Worm (Caenorhabditis elegans) whole organism, L2 larva: ENCODE measurements around the gene C13F10.5.

Experiments used
- C34F6.9 ChIP-seq: fragments of 150-350 bp; optimal IDR thresholded peaks from 2 replicates; lab custom pipeline; 2014; ENCODE audit warnings: missing biosample characterization, missing genetic modification characterization
- F13H6.1 ChIP-seq: sonication (generic microtip); optimal IDR thresholded peaks from 2 replicates; lab custom pipeline; 2016; ENCODE audit warnings: missing genetic modification characterization, missing compliant biosample characterization
- alr-1 ChIP-seq: fragments of 150-350 bp; optimal IDR thresholded peaks from 2 replicates; lab custom pipeline; 2014; ENCODE audit warnings: missing biosample characterization, missing genetic modification characterization
- aly-2 ChIP-seq: fragments of 150-350 bp; optimal IDR thresholded peaks from 2 replicates; lab custom pipeline; 2014; ENCODE audit warnings: missing biosample characterization, missing genetic modification characterization
- blmp-1 ChIP-seq: sonication (generic microtip); optimal IDR thresholded peaks from 2 replicates; lab custom pipeline; 2017; ENCODE audit warnings: missing genetic modification characterization, mild to moderate bottlenecking, missing compliant biosample characterization, antibody characterized with exemption, moderate library complexity; ENCODE audit not compliant: insufficient read depth
- elt-3 ChIP-seq: sonication (generic microtip); optimal IDR thresholded peaks from 2 replicates; lab custom pipeline; 2017; ENCODE audit warnings: missing biosample characterization, missing genetic modification characterization
- fos-1 ChIP-seq: fragments of 150-350 bp; optimal IDR thresholded peaks from 2 replicates; lab custom pipeline; 2014; ENCODE audit warnings: missing biosample characterization, missing genetic modification characterization
- gmeb-1 ChIP-seq: fragments of 150-350 bp; optimal IDR thresholded peaks from 2 replicates; lab custom pipeline; 2014; ENCODE audit warnings: missing biosample characterization, missing genetic modification characterization
- lsy-2 ChIP-seq, 2 experiments: fragments of 150-350 bp in 1 of 2; sonication (generic microtip) in 1 of 2; optimal IDR thresholded peaks; 2 replicates each; lab custom pipeline; 2014 to 2017; ENCODE audit warnings: missing biosample characterization in 2 of 2, missing genetic modification characterization in 2 of 2
- mab-5 ChIP-seq: fragments of 150-350 bp; optimal IDR thresholded peaks from 2 replicates; lab custom pipeline; 2014; ENCODE audit warnings: missing biosample characterization, missing genetic modification characterization
- mbf-1 ChIP-seq: sonication (generic microtip); optimal IDR thresholded peaks from 2 replicates; lab custom pipeline; 2017; ENCODE audit warnings: missing biosample characterization, missing genetic modification characterization
- nhr-10 ChIP-seq: sonication (generic microtip); optimal IDR thresholded peaks from 2 replicates; lab custom pipeline; 2017; ENCODE audit warnings: missing biosample characterization, missing genetic modification characterization
- nhr-11 ChIP-seq: fragments of 150-350 bp; optimal IDR thresholded peaks from 2 replicates; lab custom pipeline; 2014; ENCODE audit warnings: missing biosample characterization, missing genetic modification characterization
- nhr-12 ChIP-seq: fragments of 150-350 bp; optimal IDR thresholded peaks from 2 replicates; lab custom pipeline; 2014; ENCODE audit warnings: missing biosample characterization, missing genetic modification characterization
- nhr-25 ChIP-seq: fragments of 150-350 bp; sonication (generic microtip); optimal IDR thresholded peaks from 3 replicates; lab custom pipeline; 2014; ENCODE audit warnings: missing biosample characterization, missing genetic modification characterization
- nhr-77 ChIP-seq: fragments of 150-350 bp; optimal IDR thresholded peaks from 2 replicates; lab custom pipeline; 2014; ENCODE audit warnings: missing biosample characterization, missing genetic modification characterization
- peb-1 ChIP-seq: fragments of 150-350 bp; optimal IDR thresholded peaks from 2 replicates; lab custom pipeline; 2014; ENCODE audit warnings: missing biosample characterization, missing genetic modification characterization
- skn-1 ChIP-seq: sonication (generic microtip); optimal IDR thresholded peaks from 2 replicates; lab custom pipeline; 2017; ENCODE audit warnings: missing biosample characterization, missing genetic modification characterization
- sma-3 ChIP-seq: sonication (generic microtip); optimal IDR thresholded peaks from 2 replicates; lab custom pipeline; 2016; ENCODE audit warnings: missing genetic modification reagents, missing genetic modification characterization, missing compliant biosample characterization
- sma-9 ChIP-seq, 2 experiments: fragments of 150-350 bp in 1 of 2; sonication (generic microtip) in 1 of 2; optimal IDR thresholded peaks; 2 replicates each; lab custom pipeline; 2014 to 2016; ENCODE audit warnings: missing genetic modification characterization in 2 of 2, mild to moderate bottlenecking in 1 of 2, missing biosample characterization in 1 of 2, missing compliant biosample characterization in 1 of 2, missing genetic modification reagents in 1 of 2, moderate library complexity in 1 of 2
- snpc-4 ChIP-seq: fragments of 150-350 bp; optimal IDR thresholded peaks from 2 replicates; lab custom pipeline; 2014; ENCODE audit warnings: missing biosample characterization, missing genetic modification characterization
- unc-55 ChIP-seq: fragments of 150-350 bp; sonication (generic microtip); optimal IDR thresholded peaks from 3 replicates; lab custom pipeline; 2014; ENCODE audit warnings: missing biosample characterization, missing genetic modification reagents, missing genetic modification characterization
- ztf-1 ChIP-seq: fragments of 200-800 bp; sonication (Bioruptor generic); conservative IDR thresholded peaks from 2 replicates; pipeline ENCODE4 v1.3.6; 2022; ENCODE audit warnings: missing genetic modification characterization, missing compliant biosample characterization
- ztf-11 ChIP-seq: sonication (generic microtip); optimal IDR thresholded peaks from 2 replicates; lab custom pipeline; 2017; ENCODE audit warnings: missing biosample characterization, missing genetic modification characterization

Gene C13F10.5

DNA sequence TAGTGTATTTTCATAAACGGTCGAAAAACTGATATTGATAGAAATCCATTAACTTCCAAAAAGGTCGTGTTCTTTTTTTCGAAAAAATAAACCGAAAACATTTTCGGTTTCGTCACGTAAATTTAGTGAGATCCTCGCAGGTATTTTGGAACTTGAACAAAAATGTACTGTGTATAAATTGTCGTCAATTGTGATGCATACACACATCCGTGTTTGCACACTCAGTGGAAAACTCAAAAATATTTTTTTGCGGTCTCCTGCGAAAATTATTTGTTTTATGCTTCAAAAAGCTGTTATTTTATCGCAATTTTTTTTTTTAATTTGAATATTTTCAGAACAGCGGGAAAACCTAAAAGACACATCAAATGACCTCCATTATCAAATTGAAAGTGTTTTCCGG is 40.0 kb downstream of the C13F10.5 start, which contains the start of gene cpsf-2:
Gene cpsf-2, plus strand, starts transcription at position 330 of the 400 bp plus-strand sequence.
- TF ChIP-seq C34F6.9 (tag; lab: Kevin White, UChicago): peak; percentile 28
- no peak for TF ChIP-seq gmeb-1 (tag; lab: Kevin White, UChicago)
- TF ChIP-seq unc-55 (GFP tag; lab: Kevin White, UChicago): peak; percentile 36
- peak in 1 of 2 experiments; percentile 25 for TF ChIP-seq lsy-2 (tag; optimal IDR thresholded peaks at IDR 0.05; lab: Kevin White, UChicago)
- no peak for TF ChIP-seq nhr-12

DNA sequence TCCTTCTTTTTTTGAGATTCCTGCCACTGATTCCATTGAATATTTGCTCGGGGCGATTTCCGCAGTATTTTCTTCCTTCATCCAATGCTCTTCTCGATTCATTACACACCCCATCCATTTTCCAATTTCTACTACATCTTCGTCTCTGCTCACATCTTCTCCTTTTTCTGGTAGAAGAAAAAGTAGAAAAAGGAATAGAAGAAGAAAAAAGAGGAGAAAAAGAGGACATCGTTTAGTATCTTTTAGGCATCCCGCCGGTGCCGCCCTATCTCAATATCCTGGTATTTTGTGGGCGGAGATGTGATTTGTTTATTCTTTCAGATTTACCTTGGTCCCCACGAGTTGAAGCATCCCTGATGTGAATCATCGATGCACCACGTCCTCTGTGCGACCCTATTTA is 43.7 kb downstream of the C13F10.5 start, which contains the start of gene lgc-39:
Gene lgc-39, plus strand, starts transcription at position 301 of the 400 bp plus-strand sequence.
- no peak for TF ChIP-seq aly-2 (tag; lab: Kevin White, UChicago)
- TF ChIP-seq nhr-12: no peak
- no peak for TF ChIP-seq unc-55 (GFP tag; lab: Kevin White, UChicago)
- no peak for TF ChIP-seq nhr-10 (tag; lab: Kevin White, UChicago)
- no peak for TF ChIP-seq mbf-1 (tag; lab: Kevin White, UChicago)
- TF ChIP-seq gmeb-1 (tag; lab: Kevin White, UChicago): no peak
- no peak for TF ChIP-seq mab-5
- no peak for TF ChIP-seq ztf-1 (GFP tag; lab: Robert Waterston, UW)

ce11 chrV:7166709-7167108 is 52.2 kb downstream of the C13F10.5 start, which contains the start of gene ugt-36:
Gene ugt-36, plus strand, starts transcription at chrV:7167009.
- TF ChIP-seq skn-1 (no peak), mab-5 (no peak), nhr-25 (tag; lab: Kevin White, UChicago) (no peak), nhr-77 (tag; lab: Kevin White, UChicago) (no peak), F13H6.1 (tag; lab: Kevin White, UChicago) (no peak), peb-1 (tag; lab: Kevin White, UChicago) (no peak), snpc-4 (tag; lab: Kevin White, UChicago) (no peak), elt-3 (tag; lab: Kevin White, UChicago) (no peak), blmp-1 (no peak), nhr-11 (tag; lab: Kevin White, UChicago) (no peak), sma-9 (GFP tag; optimal IDR thresholded peaks at IDR 0.05; lab: Kevin White, UChicago) (no peak), sma-9 (tag; optimal IDR thresholded peaks at IDR 0.05; lab: Kevin White, UChicago) (no peak), alr-1 (no peak), aly-2 (tag; lab: Kevin White, UChicago) (no peak), ztf-11 (tag; lab: Kevin White, UChicago) (no peak), sma-3 (GFP tag; lab: Kevin White, UChicago) (no peak), fos-1 (no peak), C34F6.9 (tag; lab: Kevin White, UChicago) (no peak), lsy-2 (tag; optimal IDR thresholded peaks at IDR 0.05; lab: Kevin White, UChicago) (no peak), unc-55 (GFP tag; lab: Kevin White, UChicago) (no peak)
